Worm (Caenorhabditis elegans) whole organism, L4/young adult: ENCODE measurements around the gene F46G10.4.

Experiments used
- W03F9.2 ChIP-seq: fragments of 150-350 bp; optimal IDR thresholded peaks from 2 replicates; lab custom pipeline; 2014; ENCODE audit warnings: missing biosample characterization, missing genetic modification characterization
- dao-5 ChIP-seq: sonication (generic microtip); optimal IDR thresholded peaks from 2 replicates; lab custom pipeline; 2016; ENCODE audit warnings: missing genotype, missing genetic modification characterization, moderate library complexity, missing compliant biosample characterization
- him-1 ChIP-seq: sonication (generic microtip); optimal IDR thresholded peaks from 2 replicates; lab custom pipeline; 2016; ENCODE audit warnings: missing genotype, missing genetic modification reagents, missing genetic modification characterization, missing compliant biosample characterization

ce11 chrX:13284091-13284490 is 49.8 kb upstream of the F46G10.4 start, which contains the start of gene cyp-14A4:
- TF ChIP-seq W03F9.2 (no peak), him-1 (tag; lab: Kevin White, UChicago) (no peak), dao-5 (tag; lab: Kevin White, UChicago) (no peak)
